Worm (Caenorhabditis elegans): ENCODE measurements around the gene plx-1.

plx-1 gene

DNA sequence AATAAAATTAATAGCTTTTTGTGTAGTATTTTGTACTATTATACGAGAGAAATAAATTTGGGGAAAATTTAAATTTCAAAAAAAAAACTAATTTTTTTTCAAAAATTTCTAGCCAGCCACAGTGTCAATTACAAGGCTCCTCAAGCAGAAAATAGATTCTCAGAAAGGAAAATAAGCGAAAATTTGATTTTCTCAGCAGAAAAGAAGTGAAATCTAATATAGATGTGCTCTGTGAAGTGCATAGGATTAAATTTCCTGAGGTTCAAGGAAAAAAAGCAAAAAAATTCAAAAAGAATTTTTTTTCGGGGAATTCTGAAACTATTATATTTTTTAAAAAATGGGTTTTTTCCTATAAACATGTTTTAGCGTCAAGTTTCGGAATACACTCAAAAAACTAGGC lies 31.8 kb upstream of the plx-1 start:
- TF ChIP-seq ceh-8 (GFP tag; optimal IDR thresholded peaks at IDR 0.05) = no peak
- no peak for TF ChIP-seq nhr-12 (tag; optimal IDR thresholded peaks at IDR 0.05)
- TF ChIP-seq nhr-47 (tag; optimal IDR thresholded peaks at IDR 0.05) = peak; percentile 1
- peak; percentile 88 for TF ChIP-seq fkh-10 (GFP tag; optimal IDR thresholded peaks at IDR 0.05)
- peak; percentile 44 for TF ChIP-seq nhr-71 (tag; optimal IDR thresholded peaks at IDR 0.05)
- peak; percentile 8 for TF ChIP-seq irx-1 (tag; optimal IDR thresholded peaks at IDR 0.05)
- TF ChIP-seq pax-3 (tag; optimal IDR thresholded peaks at IDR 0.05) = no peak
- TF ChIP-seq ces-1 (GFP tag; optimal IDR thresholded peaks at IDR 0.05) = peak; percentile 64
- no peak for TF ChIP-seq snu-23 (GFP tag; optimal IDR thresholded peaks at IDR 0.05)
- TF ChIP-seq fkh-8 (tag; optimal IDR thresholded peaks at IDR 0.05) = peak; percentile 28
- TF ChIP-seq lin-14 (GFP tag; optimal IDR thresholded peaks at IDR 0.05) = peak; percentile 42

DNA sequence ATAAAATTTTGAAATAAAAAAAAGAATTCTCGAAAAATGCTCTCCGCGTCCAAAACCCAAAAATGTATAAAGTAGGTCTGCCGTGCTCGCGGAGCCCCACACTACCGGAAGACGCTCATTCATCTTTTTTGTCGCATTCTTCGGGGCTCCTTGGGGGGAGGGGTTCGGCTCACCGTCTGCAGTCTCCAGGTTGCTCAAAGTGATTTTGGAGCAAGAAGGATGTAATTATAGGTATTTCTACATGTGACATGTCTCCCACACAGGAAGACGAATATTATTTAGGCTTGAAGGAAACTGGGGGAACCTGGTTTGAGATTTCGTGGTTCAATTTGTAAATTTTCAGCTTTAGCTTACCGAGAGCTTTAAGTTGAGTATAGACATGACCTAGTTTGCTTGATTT lies 23.6 kb upstream of the plx-1 start, which contains the start of gene F58H7.1:
Gene F58H7.1, minus strand, starts transcription at position 101 of the 400 bp plus-strand sequence.
- TF ChIP-seq fkh-10 (GFP tag; optimal IDR thresholded peaks at IDR 0.05) (no peak), fkh-8 (tag; optimal IDR thresholded peaks at IDR 0.05) (peak; percentile 27), ama-1 (optimal IDR thresholded peaks at IDR 0.05) (no peak)

DNA sequence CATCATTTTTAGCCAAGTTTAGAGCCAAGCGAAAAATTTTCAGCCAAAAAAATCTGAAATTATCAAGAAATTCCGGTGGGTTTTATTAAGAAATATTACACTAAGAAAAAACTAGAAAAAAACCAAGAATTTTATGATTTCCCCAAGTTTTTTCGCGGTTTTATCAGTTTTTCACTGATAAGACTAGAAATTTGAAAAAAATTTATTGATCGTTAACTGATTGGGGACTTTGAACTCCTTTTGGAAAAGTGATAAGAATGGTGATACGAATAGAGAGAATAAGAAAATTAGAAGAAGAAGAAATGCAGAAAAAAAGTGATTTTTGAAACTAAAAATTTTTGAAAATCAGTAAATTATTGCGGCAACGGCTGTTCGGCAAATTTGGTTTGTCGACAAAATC lies 13.7 kb upstream of the plx-1 start, which contains the start of gene faah-3:
Gene faah-3, minus strand, starts transcription at position 53 of the 400 bp plus-strand sequence.
- peak; percentile 85 for TF ChIP-seq elt-2 (tag; optimal IDR thresholded peaks at IDR 0.05)
- TF ChIP-seq xbp-1 (tag; optimal IDR thresholded peaks at IDR 0.05) = no peak
- TF ChIP-seq tlp-1 (tag; optimal IDR thresholded peaks at IDR 0.05) = peak; percentile 64
- no peak for TF ChIP-seq pqm-1 (tag; optimal IDR thresholded peaks at IDR 0.05)
- no peak for TF ChIP-seq mep-1 (tag; optimal IDR thresholded peaks at IDR 0.05)
- no peak for TF ChIP-seq aly-2 (tag; optimal IDR thresholded peaks at IDR 0.05)

DNA sequence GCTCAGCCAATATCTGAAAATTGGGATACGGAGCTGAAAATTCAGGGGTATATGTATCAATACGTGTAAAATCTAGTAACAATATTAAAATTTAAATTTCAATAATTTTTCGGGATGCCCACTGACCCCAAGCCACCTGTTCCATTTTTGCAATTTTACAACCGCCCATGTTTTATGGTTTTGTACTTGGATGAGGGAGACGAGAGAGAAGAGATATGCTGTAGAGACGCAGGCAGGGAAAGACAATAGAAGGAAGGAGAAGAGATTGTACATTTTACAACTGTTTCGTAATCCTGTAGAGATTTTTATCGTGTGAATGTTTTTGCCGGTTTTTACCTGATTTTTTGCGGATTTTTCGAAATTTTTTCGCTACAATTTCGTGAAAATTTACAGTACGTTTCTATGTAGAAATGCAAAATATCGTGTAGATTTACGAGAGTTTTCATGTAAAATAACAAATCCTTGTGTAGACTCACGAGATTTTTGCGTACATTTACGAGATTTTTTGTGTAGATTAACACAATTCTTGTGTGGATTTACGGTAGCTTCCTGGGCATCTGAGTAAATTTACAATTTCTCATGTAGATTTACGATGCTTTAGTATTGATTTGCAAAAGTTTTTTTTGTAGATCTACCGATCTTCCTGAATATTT lies 9.3 kb upstream of the plx-1 start:
- peak; percentile 1 for TF ChIP-seq mep-1 (tag; optimal IDR thresholded peaks at IDR 0.05)
- no peak for TF ChIP-seq tlp-1 (tag; optimal IDR thresholded peaks at IDR 0.05)
- peak; percentile 14 for TF ChIP-seq blmp-1 (tag; optimal IDR thresholded peaks at IDR 0.05)
- TF ChIP-seq mdl-1 (tag; optimal IDR thresholded peaks at IDR 0.05) = no peak
- TF ChIP-seq nhr-85 (tag) = peak; percentile 66

DNA sequence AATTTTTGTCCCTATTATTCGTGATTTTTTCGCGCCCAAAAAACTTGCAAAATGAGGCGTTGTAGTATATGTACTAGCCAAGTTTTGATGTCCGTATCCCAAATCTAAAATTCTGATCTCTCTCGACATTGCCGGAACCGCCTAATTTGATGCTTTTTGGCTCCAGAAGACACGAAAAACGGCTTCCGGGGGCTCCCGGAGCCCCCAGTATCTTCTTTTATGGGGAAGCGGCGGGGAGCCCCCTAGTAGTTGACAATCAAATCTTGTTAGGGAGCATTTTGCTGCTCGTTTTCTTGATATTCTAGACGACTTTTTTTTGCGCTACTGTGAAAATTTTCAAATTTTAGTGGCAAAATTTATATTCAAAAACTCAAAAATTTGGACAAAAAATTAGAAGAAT lies 7.8 kb upstream of the plx-1 start:
- TF ChIP-seq aly-2 (tag; optimal IDR thresholded peaks at IDR 0.05) = no peak
- TF ChIP-seq egl-13 (tag; optimal IDR thresholded peaks at IDR 0.05) = no peak
- TF ChIP-seq lin-14 (GFP tag; optimal IDR thresholded peaks at IDR 0.05) = peak; percentile 54
- TF ChIP-seq lsy-2 (tag; optimal IDR thresholded peaks at IDR 0.05) = no peak

DNA sequence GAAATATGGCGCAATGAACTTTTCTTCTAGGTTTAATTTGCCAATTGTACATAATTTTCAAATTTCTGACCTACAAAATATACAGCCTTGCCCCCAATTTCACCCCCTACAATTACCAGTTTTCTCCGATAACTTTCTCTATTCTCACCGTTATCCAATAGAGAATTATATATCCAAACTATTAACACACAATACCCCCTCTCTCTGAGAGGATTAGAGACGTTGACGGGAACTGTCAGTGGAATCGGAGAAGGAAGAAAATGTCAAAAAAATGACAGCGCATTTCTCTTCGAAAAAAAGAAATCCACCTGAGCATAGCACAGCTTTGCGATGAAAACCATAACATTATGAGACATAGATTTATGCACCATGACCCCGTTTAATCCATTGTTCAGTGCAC lies 6.2 kb upstream of the plx-1 start:
- TF ChIP-seq blmp-1 (tag; optimal IDR thresholded peaks at IDR 0.05) (peak; percentile 77), ama-1 (optimal IDR thresholded peaks at IDR 0.05) (no peak), nhr-85 (tag) (no peak), nhr-19 (GFP tag; conservative IDR thresholded peaks at IDR 0.05) (no peak), fkh-4 (tag; optimal IDR thresholded peaks at IDR 0.05; ENCODE audit: borderline replicate concordance) (no peak), tlp-1 (tag; optimal IDR thresholded peaks at IDR 0.05) (no peak), nhr-76 (tag; optimal IDR thresholded peaks at IDR 0.05) (no peak)

DNA sequence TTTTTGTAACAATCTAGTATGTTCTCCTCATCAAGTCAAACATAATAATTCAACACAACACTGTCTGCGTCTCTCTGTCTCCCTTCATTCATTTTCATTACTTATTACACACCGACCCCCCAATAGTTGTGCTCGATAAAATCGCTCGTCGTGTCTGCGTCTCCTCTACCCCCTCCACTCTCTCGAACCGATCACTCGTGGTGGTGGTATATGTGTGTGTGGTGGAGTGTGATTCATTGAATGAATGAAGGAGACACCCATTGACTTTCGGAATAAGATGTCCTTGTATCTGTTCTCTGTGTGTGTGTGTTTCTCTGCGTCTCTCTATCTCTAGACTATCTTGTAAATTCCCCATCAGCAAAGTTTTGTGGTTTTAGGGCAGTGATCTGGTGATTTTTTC lies 1.5 kb upstream of the plx-1 start:
- TF ChIP-seq isw-1 (GFP tag; IDR thresholded peaks at IDR 0.05) (no peak), C16A3.4 (tag; optimal IDR thresholded peaks at IDR 0.05) (peak; percentile 39), mab-9 (GFP tag; IDR thresholded peaks at IDR 0.05) (no peak), lin-39 (tag; optimal IDR thresholded peaks at IDR 0.05) (peak; percentile 58), egl-13 (tag; optimal IDR thresholded peaks at IDR 0.05) (no peak), pax-3 (tag; optimal IDR thresholded peaks at IDR 0.05) (no peak), tbx-2 (tag; optimal IDR thresholded peaks at IDR 0.05) (peak; percentile 61), swsn-7 (tag; optimal IDR thresholded peaks at IDR 0.05) (peak; percentile 67), ztf-4 (tag; optimal IDR thresholded peaks at IDR 0.05) (peak; percentile 70), C04F5.9 (tag; optimal IDR thresholded peaks at IDR 0.05) (peak; percentile 20), Y116A8C.19 (tag; optimal IDR thresholded peaks at IDR 0.05; ENCODE audit: borderline replicate concordance) (no peak), zag-1 (tag; optimal IDR thresholded peaks at IDR 0.05) (no peak), ces-1 (GFP tag; optimal IDR thresholded peaks at IDR 0.05) (no peak), ceh-88 (GFP tag; IDR thresholded peaks at IDR 0.05) (no peak), dpl-1 (GFP tag; optimal IDR thresholded peaks at IDR 0.05) (peak; percentile 41 to 59 (median 55)), nhr-85 (tag) (peak; percentile 96), vab-15 (tag; optimal IDR thresholded peaks at IDR 0.05) (peak; percentile 8), fkh-8 (tag; optimal IDR thresholded peaks at IDR 0.05) (no peak), ets-5 (GFP tag; IDR thresholded peaks at IDR 0.05) (no peak)
